Worm (Caenorhabditis elegans) whole organism, L1 larva: ENCODE data around the gene pptr-1.

Experiments
- C34B4.2 ChIP-seq: sonication (generic microtip); optimal IDR thresholded peaks from 2 replicates; lab custom pipeline; 2017; ENCODE audit warnings: mild to moderate bottlenecking, missing genetic modification characterization, missing compliant biosample characterization
- F16B12.6 ChIP-seq: fragments of 150-350 bp; optimal IDR thresholded peaks from 2 replicates; lab custom pipeline; 2014; ENCODE audit warnings: missing biosample characterization, missing genetic modification characterization
- alr-1 ChIP-seq: fragments of 200-800 bp; sonication (Bioruptor generic); optimal IDR thresholded peaks from 2 replicates; lab custom pipeline; 2018; ENCODE audit warnings: borderline replicate concordance, mild to moderate bottlenecking, missing genetic modification characterization, missing compliant biosample characterization
- blmp-1 ChIP-seq: fragments of 150-350 bp; optimal IDR thresholded peaks from 2 replicates; lab custom pipeline; 2014; ENCODE audit warnings: missing biosample characterization, missing genetic modification characterization
- ceh-63 ChIP-seq: fragments of 200-800 bp; sonication (Bioruptor generic); optimal IDR thresholded peaks from 2 replicates; lab custom pipeline; 2018; ENCODE audit warnings: mild to moderate bottlenecking, missing genetic modification characterization, missing compliant biosample characterization
- ceh-82 ChIP-seq, 3 experiments: fragments of 150-350 bp in 1 of 3; sonication (generic microtip) in 2 of 3; optimal IDR thresholded peaks; 2 replicates each; lab custom pipeline; 2014 to 2017; ENCODE audit warnings: missing biosample characterization in 3 of 3, missing genetic modification characterization in 3 of 3
- dpl-1 ChIP-seq, 3 experiments: fragments of 150-350 bp in 2 of 3; sonication (generic microtip) in 1 of 3; optimal IDR thresholded peaks; 2 replicates each; lab custom pipeline; 2014 to 2017; ENCODE audit warnings: missing biosample characterization in 3 of 3, missing genetic modification characterization in 3 of 3, missing genetic modification reagents in 3 of 3
- efl-1 ChIP-seq, 4 experiments: fragments of 150-350 bp; optimal IDR thresholded peaks in 3 of 4; peaks in 1 of 4; 1 replicate in 1 of 4; 2 replicates in 3 of 4; lab custom pipeline; 2014; ENCODE audit warnings: missing biosample characterization in 2 of 4, missing genetic modification characterization in 2 of 4, missing genetic modification reagents in 2 of 4
- efl-3 ChIP-seq: fragments of 200-800 bp; sonication (Bioruptor generic); optimal IDR thresholded peaks from 2 replicates; lab custom pipeline; 2018; ENCODE audit warnings: mild to moderate bottlenecking, missing genetic modification characterization, missing compliant biosample characterization
- elt-2 ChIP-seq: sonication (generic microtip); optimal IDR thresholded peaks from 2 replicates; lab custom pipeline; 2016; ENCODE audit warnings: missing genetic modification characterization, mild to moderate bottlenecking, inconsistent platforms, missing compliant biosample characterization, missing genetic modification reagents
- ets-5 ChIP-seq: fragments of 200-800 bp; sonication (Bioruptor generic); IDR thresholded peaks from 2 replicates; pipeline ENCODE4 v1.3.6; 2022; ENCODE audit warnings: missing genetic modification characterization, missing compliant biosample characterization
- fkh-4 ChIP-seq: sonication (generic microtip); optimal IDR thresholded peaks from 2 replicates; lab custom pipeline; 2016; ENCODE audit warnings: missing compliant biosample characterization, missing genetic modification characterization, borderline replicate concordance
- fos-1 ChIP-seq: fragments of 150-350 bp; optimal IDR thresholded peaks from 2 replicates; lab custom pipeline; 2014; ENCODE audit warnings: missing biosample characterization, missing genetic modification characterization
- hpl-2 ChIP-seq: fragments of 150-350 bp; optimal IDR thresholded peaks from 2 replicates; lab custom pipeline; 2014; ENCODE audit warnings: missing biosample characterization, missing genetic modification reagents, missing genetic modification characterization
- irx-1 ChIP-seq: sonication (generic microtip); optimal IDR thresholded peaks from 2 replicates; lab custom pipeline; 2016; ENCODE audit warnings: missing genetic modification characterization, missing compliant biosample characterization
- jun-1 ChIP-seq: fragments of 150-350 bp; optimal IDR thresholded peaks from 2 replicates; lab custom pipeline; 2014; ENCODE audit warnings: missing biosample characterization, missing genetic modification reagents, missing genetic modification characterization
- lin-13 ChIP-seq: fragments of 150-350 bp; optimal IDR thresholded peaks from 2 replicates; lab custom pipeline; 2014; ENCODE audit warnings: missing biosample characterization, missing genetic modification reagents, missing genetic modification characterization
- lin-14 ChIP-seq: fragments of 200-800 bp; sonication (Bioruptor generic); optimal IDR thresholded peaks from 2 replicates; lab custom pipeline; 2018; ENCODE audit warnings: mild to moderate bottlenecking, missing genetic modification characterization, moderate library complexity, missing compliant biosample characterization
- lin-15B ChIP-seq: fragments of 150-350 bp; sonication (generic microtip); optimal IDR thresholded peaks from 3 replicates; lab custom pipeline; 2014; ENCODE audit warnings: missing biosample characterization, missing genetic modification characterization
- lin-35 ChIP-seq, 2 experiments: fragments of 150-350 bp; optimal IDR thresholded peaks; 2 replicates each; lab custom pipeline; 2014; ENCODE audit warnings: missing biosample characterization in 2 of 2, missing genetic modification characterization in 2 of 2, missing genetic modification reagents in 2 of 2
- lir-3 ChIP-seq: sonication (generic microtip); optimal IDR thresholded peaks from 2 replicates; lab custom pipeline; 2016; ENCODE audit warnings: mild to moderate bottlenecking, missing genetic modification characterization, moderate library complexity, missing compliant biosample characterization; ENCODE audit not compliant: poor library complexity
- nhr-11 ChIP-seq: fragments of 150-350 bp; optimal IDR thresholded peaks from 2 replicates; lab custom pipeline; 2014; ENCODE audit warnings: missing biosample characterization, missing genetic modification characterization
- nhr-20 ChIP-seq: sonication (generic microtip); optimal IDR thresholded peaks from 2 replicates; lab custom pipeline; 2016; ENCODE audit warnings: mild to moderate bottlenecking, missing genetic modification characterization, missing compliant biosample characterization
- nhr-47 ChIP-seq: sonication (generic microtip); optimal IDR thresholded peaks from 2 replicates; lab custom pipeline; 2016; ENCODE audit warnings: mild to moderate bottlenecking, missing genetic modification characterization, moderate library complexity, missing compliant biosample characterization
- nhr-71 ChIP-seq: sonication (generic microtip); optimal IDR thresholded peaks from 2 replicates; lab custom pipeline; 2016; ENCODE audit warnings: mild to moderate bottlenecking, missing genetic modification characterization, moderate library complexity, missing compliant biosample characterization
- nhr-77 ChIP-seq: fragments of 150-350 bp; optimal IDR thresholded peaks from 2 replicates; lab custom pipeline; 2014; ENCODE audit warnings: missing biosample characterization, missing genetic modification characterization
- nhr-84 ChIP-seq: sonication (generic microtip); optimal IDR thresholded peaks from 2 replicates; lab custom pipeline; 2017; ENCODE audit warnings: missing biosample characterization, missing genetic modification characterization
- nhr-85 ChIP-seq: sonication (generic microtip); peaks from one replicate; lab custom pipeline; 2016; ENCODE audit warnings: missing genetic modification characterization, inconsistent platforms, missing compliant biosample characterization
- pag-3 ChIP-seq: sonication (generic microtip); optimal IDR thresholded peaks from 2 replicates; lab custom pipeline; 2017; ENCODE audit warnings: missing genetic modification characterization, mild to moderate bottlenecking, missing compliant biosample characterization, antibody characterized with exemption, borderline replicate concordance; ENCODE audit not compliant: insufficient read depth
- skn-1 ChIP-seq: fragments of 150-350 bp; optimal IDR thresholded peaks from 2 replicates; lab custom pipeline; 2014; ENCODE audit warnings: missing biosample characterization, missing genetic modification characterization
- snu-23 ChIP-seq: sonication (generic microtip); optimal IDR thresholded peaks from 2 replicates; lab custom pipeline; 2016; ENCODE audit warnings: missing genetic modification characterization, missing compliant biosample characterization
- sup-37 ChIP-seq: fragments of 200-800 bp; sonication (Bioruptor generic); optimal IDR thresholded peaks from 2 replicates; lab custom pipeline; 2018; ENCODE audit warnings: mild to moderate bottlenecking, missing genetic modification characterization, missing compliant biosample characterization
- swsn-7 ChIP-seq: sonication (generic microtip); optimal IDR thresholded peaks from 2 replicates; lab custom pipeline; 2016; ENCODE audit warnings: missing genetic modification characterization, missing compliant biosample characterization
- unc-30 ChIP-seq: sonication (generic microtip); optimal IDR thresholded peaks from 2 replicates; lab custom pipeline; 2017; ENCODE audit warnings: missing biosample characterization, missing genetic modification characterization
- unc-98 ChIP-seq: fragments of 200-800 bp; sonication (Bioruptor generic); IDR thresholded peaks from 2 replicates; pipeline ENCODE4 v1.3.6; 2022; ENCODE audit warnings: missing genetic modification characterization, missing compliant biosample characterization
- vab-15 ChIP-seq: sonication (generic microtip); optimal IDR thresholded peaks from 2 replicates; lab custom pipeline; 2017; ENCODE audit warnings: missing genotype, mild to moderate bottlenecking, missing genetic modification characterization, missing compliant biosample characterization
- xbp-1 ChIP-seq: sonication (generic microtip); optimal IDR thresholded peaks from 2 replicates; lab custom pipeline; 2016; ENCODE audit warnings: missing genetic modification characterization, missing compliant biosample characterization
- zip-4 ChIP-seq: fragments of 200-800 bp; sonication (Bioruptor generic); optimal IDR thresholded peaks from 2 replicates; lab custom pipeline; 2018; ENCODE audit warnings: mild to moderate bottlenecking, missing genetic modification characterization, moderate library complexity, missing compliant biosample characterization

Gene pptr-1

DNA sequence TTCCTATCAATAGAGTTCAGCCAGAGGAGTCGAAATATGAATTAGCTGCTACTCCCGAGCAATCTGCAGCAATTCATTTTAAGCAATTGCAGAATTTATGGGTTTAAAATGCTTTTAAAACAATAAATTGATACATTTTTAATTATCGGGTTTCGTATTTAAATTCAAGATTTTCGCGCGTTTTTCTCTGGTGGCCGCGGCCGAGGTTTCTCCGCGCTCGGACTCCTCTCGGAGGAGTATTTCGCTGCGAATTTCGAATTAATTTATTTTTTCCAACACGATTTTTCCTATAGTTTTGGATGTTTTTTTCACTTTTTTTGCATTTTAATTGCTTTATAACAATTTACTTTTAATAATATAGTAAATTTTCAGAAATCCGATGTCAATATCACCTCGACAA lies 44.2 kb downstream of the pptr-1 start, which contains the start of gene F13A7.14 (continued):
- TF ChIP-seq ets-5 (GFP tag; lab: Robert Waterston, UW) (no peak), hpl-2 (GFP tag; lab: Kevin White, UChicago) (no peak), lin-14 (peak; percentile 82), alr-1 (tag; lab: Kevin White, UChicago) (no peak), nhr-11 (peak; percentile 25), nhr-84 (tag; lab: Kevin White, UChicago) (no peak), elt-2 (peak; percentile 81), fos-1 (tag; lab: Kevin White, UChicago) (no peak), ceh-82 (tag; optimal IDR thresholded peaks at IDR 0.05; lab: Kevin White, UChicago) (peak; percentile 68 to 81 (median 70)), irx-1 (tag; lab: Kevin White, UChicago) (peak; percentile 96), vab-15 (tag; lab: Kevin White, UChicago) (peak; percentile 74), F16B12.6 (tag; lab: Kevin White, UChicago) (peak; percentile 15), lin-13 (GFP tag; lab: Kevin White, UChicago) (peak; percentile 66), ceh-63 (peak; percentile 32), nhr-85 (tag; lab: Kevin White, UChicago) (peak; percentile 95), nhr-77 (tag; lab: Kevin White, UChicago) (peak; percentile 1), nhr-47 (tag; lab: Kevin White, UChicago) (peak; percentile 95), sup-37 (GFP tag; lab: Kevin White, UChicago) (peak; percentile 85), pag-3 (tag; lab: Kevin White, UChicago) (no peak), blmp-1 (peak; percentile 46), fkh-4 (peak; percentile 97), snu-23 (GFP tag; lab: Kevin White, UChicago) (peak; percentile 90), nhr-20 (tag; lab: Kevin White, UChicago) (peak; percentile 92), nhr-71 (tag; lab: Kevin White, UChicago) (peak; percentile 95), swsn-7 (tag; lab: Kevin White, UChicago) (peak; percentile 89), zip-4 (GFP tag; lab: Kevin White, UChicago) (peak; percentile 80), lir-3 (tag; lab: Kevin White, UChicago) (peak; percentile 96), unc-30 (tag; lab: Kevin White, UChicago) (no peak), efl-3 (GFP tag; lab: Kevin White, UChicago) (peak; percentile 79), lin-15B (tag; lab: Kevin White, UChicago) (peak; percentile 64), C34B4.2 (no peak)

- no peak for TF ChIP-seq hpl-2 (GFP tag; lab: Kevin White, UChicago)
- TF ChIP-seq nhr-84 (tag; lab: Kevin White, UChicago), result no peak
- TF ChIP-seq vab-15 (tag; lab: Kevin White, UChicago), result no peak
- no peak for TF ChIP-seq unc-98 (GFP tag; lab: Robert Waterston, UW)
- TF ChIP-seq swsn-7 (tag; lab: Kevin White, UChicago), result no peak
- no peak for TF ChIP-seq skn-1
Observed at ce11 chrV:16403974-16404373, 46.7 kb downstream of the pptr-1 start, which contains the start of gene syp-1. Gene syp-1, plus strand, starts transcription at chrV:16404274.

ce11 chrV:16405366-16405765 lies 48.0 kb downstream of the pptr-1 start:
- TF ChIP-seq elt-2, result no peak
- TF ChIP-seq efl-1 (optimal IDR thresholded peaks at IDR 0.05; lab: Kevin White, UChicago), result peak in 1 of 2 experiments; percentile 85
- TF ChIP-seq efl-1 (GFP tag; optimal IDR thresholded peaks at IDR 0.05 in 1 of 2; lab: Kevin White, UChicago), result no peak

DNA sequence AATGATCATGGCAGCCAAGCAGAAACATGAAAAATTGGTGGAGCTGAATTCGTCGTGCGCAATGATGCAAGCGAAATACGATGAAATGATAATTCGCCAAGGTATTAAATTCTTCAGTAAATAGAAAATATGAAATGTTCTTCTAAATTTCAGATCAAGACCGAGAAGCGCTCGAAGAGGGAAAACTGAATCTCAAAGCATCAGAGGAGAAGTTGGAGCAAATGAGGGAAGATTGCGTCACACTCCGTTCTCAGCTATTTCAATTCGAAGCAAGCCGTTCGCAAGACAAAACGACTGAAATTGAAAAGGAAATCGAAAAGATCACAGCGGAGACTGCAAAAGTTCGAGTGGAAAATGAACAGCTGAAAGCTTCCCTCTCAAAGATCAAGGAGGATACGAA lies 49.0 kb downstream of the pptr-1 start:
- TF ChIP-seq unc-98 (GFP tag; lab: Robert Waterston, UW), result no peak
- TF ChIP-seq jun-1 (tag; lab: Kevin White, UChicago), result no peak
- no peak for TF ChIP-seq lin-35 (GFP tag; optimal IDR thresholded peaks at IDR 0.05; lab: Kevin White, UChicago)
- TF ChIP-seq vab-15 (tag; lab: Kevin White, UChicago), result no peak
- no peak for TF ChIP-seq dpl-1 (GFP tag; optimal IDR thresholded peaks at IDR 0.05; lab: Kevin White, UChicago)
- no peak for TF ChIP-seq ets-5 (GFP tag; lab: Robert Waterston, UW)
- no peak for TF ChIP-seq xbp-1 (tag; lab: Kevin White, UChicago)
